Worm (Caenorhabditis elegans) whole organism, L4 larva: Measurements from ENCODE around the gene F18E9.7.

Source experiments
- F10B5.3 ChIP-seq: sonication (generic microtip); optimal IDR thresholded peaks from 2 replicates; lab custom pipeline; 2016; ENCODE audit warnings: mild to moderate bottlenecking, missing genetic modification characterization, missing compliant biosample characterization
- F49E8.2 ChIP-seq: sonication (generic microtip); optimal IDR thresholded peaks from 2 replicates; lab custom pipeline; 2016; ENCODE audit warnings: missing compliant biosample characterization, mild to moderate bottlenecking, missing genetic modification characterization, borderline replicate concordance
- R02D3.7 ChIP-seq: fragments of 150-350 bp; sonication (generic microtip); optimal IDR thresholded peaks from 3 replicates; lab custom pipeline; 2014; ENCODE audit warnings: missing biosample characterization, missing genetic modification characterization
- T26A8.4 ChIP-seq: fragments of 200-800 bp; sonication (Bioruptor generic); IDR thresholded peaks from 2 replicates; pipeline ENCODE4 v1.3.6; 2022; ENCODE audit warnings: missing genetic modification characterization, missing compliant biosample characterization
- ZK546.5 ChIP-seq, 2 experiments: sonication (generic microtip); optimal IDR thresholded peaks; 2 replicates each; lab custom pipeline; 2017; ENCODE audit warnings: missing biosample characterization in 2 of 2, missing genetic modification characterization in 2 of 2
- aha-1 ChIP-seq: fragments of 150-350 bp; peaks from one replicate; lab custom pipeline; 2014; ENCODE audit warnings: missing biosample characterization, missing genetic modification characterization
- aly-2 ChIP-seq: sonication (generic microtip); optimal IDR thresholded peaks from 2 replicates; lab custom pipeline; 2018; ENCODE audit warnings: missing biosample characterization, missing genetic modification characterization
- arid-1 ChIP-seq: fragments of 200-800 bp; sonication (Bioruptor generic); conservative IDR thresholded peaks from 2 replicates; pipeline ENCODE4 v1.3.6; 2022; ENCODE audit warnings: missing genetic modification reagents, missing genetic modification characterization, missing compliant biosample characterization
- ceh-20 ChIP-seq: fragments of 200-800 bp; sonication (Bioruptor generic); IDR thresholded peaks from 2 replicates; pipeline ENCODE4 v1.3.6; 2022; ENCODE audit warnings: missing genetic modification reagents, missing genetic modification characterization, missing compliant biosample characterization
- cey-2 ChIP-seq: sonication (generic microtip); optimal IDR thresholded peaks from 3 replicates; lab custom pipeline; 2017; ENCODE audit warnings: missing genetic modification characterization, mild to moderate bottlenecking, missing compliant biosample characterization, antibody characterized with exemption, borderline replicate concordance; ENCODE audit not compliant: insufficient read depth
- daf-12 ChIP-seq: fragments of 150-350 bp; optimal IDR thresholded peaks from 2 replicates; lab custom pipeline; 2014; ENCODE audit warnings: missing biosample characterization, missing genetic modification reagents, missing genetic modification characterization
- daf-16 ChIP-seq, 3 experiments: sonication (generic microtip); optimal IDR thresholded peaks; 2 replicates each; lab custom pipeline; 2016 to 2017; ENCODE audit warnings: missing genetic modification characterization in 3 of 3, missing genetic modification reagents in 3 of 3, mild to moderate bottlenecking in 2 of 3, missing compliant biosample characterization in 2 of 3, missing biosample characterization in 1 of 3, moderate library complexity in 1 of 3
- dmd-6 ChIP-seq: fragments of 200-800 bp; sonication (Bioruptor generic); IDR thresholded peaks from 2 replicates; pipeline ENCODE4 v1.3.6; 2022; ENCODE audit warnings: missing genetic modification reagents, missing genetic modification characterization, missing compliant biosample characterization
- dmd-8 ChIP-seq: fragments of 200-800 bp; sonication (Bioruptor generic); IDR thresholded peaks from 2 replicates; pipeline ENCODE4 v1.3.6; 2022; ENCODE audit warnings: missing genetic modification characterization, missing compliant biosample characterization
- dve-1 ChIP-seq: sonication (generic microtip); optimal IDR thresholded peaks from 2 replicates; lab custom pipeline; 2017; ENCODE audit warnings: antibody characterized with exemption, mild to moderate bottlenecking, missing genetic modification characterization, missing compliant biosample characterization; ENCODE audit not compliant: insufficient read depth
- hlh-30 ChIP-seq: sonication (generic microtip); optimal IDR thresholded peaks from 2 replicates; lab custom pipeline; 2017; ENCODE audit warnings: antibody characterized with exemption, mild to moderate bottlenecking, missing genetic modification characterization, missing compliant biosample characterization; ENCODE audit not compliant: insufficient read depth
- jun-1 ChIP-seq: fragments of 150-350 bp; optimal IDR thresholded peaks from 2 replicates; lab custom pipeline; 2014; ENCODE audit warnings: missing biosample characterization, missing genetic modification reagents, missing genetic modification characterization
- lir-3 ChIP-seq: sonication (generic microtip); optimal IDR thresholded peaks from 2 replicates; lab custom pipeline; 2016; ENCODE audit warnings: mild to moderate bottlenecking, missing genetic modification characterization, missing compliant biosample characterization
- lsy-2 ChIP-seq, 2 experiments: fragments of 150-350 bp in 1 of 2; sonication (generic microtip) in 1 of 2; optimal IDR thresholded peaks; 2 replicates each; lab custom pipeline; 2014 to 2017; ENCODE audit warnings: missing biosample characterization in 2 of 2, missing genetic modification characterization in 2 of 2
- mxl-2 ChIP-seq: fragments of 200-800 bp; sonication (Bioruptor generic); conservative IDR thresholded peaks from 2 replicates; pipeline ENCODE4 v1.3.6; 2022; ENCODE audit warnings: missing genetic modification reagents, missing genetic modification characterization, missing compliant biosample characterization
- mxl-3 ChIP-seq: fragments of 200-800 bp; sonication (Bioruptor generic); optimal IDR thresholded peaks from 2 replicates; lab custom pipeline; 2018; ENCODE audit warnings: mild to moderate bottlenecking, missing genetic modification characterization, missing compliant biosample characterization
- nhr-10 ChIP-seq: fragments of 150-350 bp; optimal IDR thresholded peaks from 2 replicates; lab custom pipeline; 2014; ENCODE audit warnings: missing biosample characterization, missing genetic modification characterization
- nhr-11 ChIP-seq: fragments of 150-350 bp; optimal IDR thresholded peaks from 2 replicates; lab custom pipeline; 2014; ENCODE audit warnings: missing biosample characterization, missing genetic modification characterization
- nhr-237 ChIP-seq: sonication (generic microtip); optimal IDR thresholded peaks from 2 replicates; lab custom pipeline; 2017; ENCODE audit warnings: missing biosample characterization, missing genetic modification characterization
- nhr-28 ChIP-seq: fragments of 150-350 bp; optimal IDR thresholded peaks from 2 replicates; lab custom pipeline; 2014; ENCODE audit warnings: missing biosample characterization, missing genetic modification characterization
- nhr-48 ChIP-seq: sonication (generic microtip); optimal IDR thresholded peaks from 2 replicates; lab custom pipeline; 2016; ENCODE audit warnings: mild to moderate bottlenecking, missing genetic modification characterization, missing compliant biosample characterization
- nhr-77 ChIP-seq: fragments of 150-350 bp; optimal IDR thresholded peaks from 2 replicates; lab custom pipeline; 2014; ENCODE audit warnings: missing biosample characterization, missing genetic modification characterization
- php-3 ChIP-seq: fragments of 200-800 bp; sonication (Bioruptor generic); IDR thresholded peaks from 2 replicates; pipeline ENCODE4 v1.3.6; 2022; ENCODE audit warnings: missing genetic modification reagents, missing genetic modification characterization, missing compliant biosample characterization
- pqm-1 ChIP-seq: sonication (generic microtip); optimal IDR thresholded peaks from 2 replicates; lab custom pipeline; 2017; ENCODE audit warnings: missing biosample characterization, missing genetic modification characterization
- saeg-2 ChIP-seq: fragments of 200-800 bp; sonication (Bioruptor generic); IDR thresholded peaks from 2 replicates; pipeline ENCODE4 v1.3.6; 2022; ENCODE audit warnings: missing genetic modification reagents, missing genetic modification characterization, missing compliant biosample characterization
- set-16 ChIP-seq: fragments of 200-800 bp; sonication (Bioruptor generic); IDR thresholded peaks from 2 replicates; pipeline ENCODE4 v1.3.6; 2022; ENCODE audit warnings: missing genetic modification reagents, missing genetic modification characterization, missing compliant biosample characterization
- spr-3 ChIP-seq: fragments of 200-800 bp; sonication (Bioruptor generic); optimal IDR thresholded peaks from 2 replicates; lab custom pipeline; 2018; ENCODE audit warnings: mild to moderate bottlenecking, missing genetic modification characterization, missing compliant biosample characterization
- tra-1 ChIP-seq: fragments of 200-800 bp; sonication (Bioruptor generic); IDR thresholded peaks from 2 replicates; pipeline ENCODE4 v1.3.6; 2022; ENCODE audit warnings: missing genetic modification reagents, missing genetic modification characterization, missing compliant biosample characterization
- vab-7 ChIP-seq: fragments of 200-800 bp; sonication (Bioruptor generic); IDR thresholded peaks from 2 replicates; pipeline ENCODE4 v1.3.6; 2022; ENCODE audit warnings: missing genetic modification reagents, missing genetic modification characterization, missing compliant biosample characterization
- zfp-2 ChIP-seq: sonication (generic microtip); optimal IDR thresholded peaks from 2 replicates; lab custom pipeline; 2016; ENCODE audit warnings: mild to moderate bottlenecking, missing genetic modification characterization, missing compliant biosample characterization
- zip-11 ChIP-seq: fragments of 200-800 bp; sonication (Bioruptor generic); IDR thresholded peaks from 2 replicates; pipeline ENCODE4 v1.3.6; 2022; ENCODE audit warnings: missing genetic modification characterization, missing compliant biosample characterization
- zip-2 ChIP-seq: fragments of 150-350 bp; optimal IDR thresholded peaks from 2 replicates; lab custom pipeline; 2014; ENCODE audit warnings: missing biosample characterization, missing genetic modification characterization
- ztf-7 ChIP-seq: fragments of 150-350 bp; optimal IDR thresholded peaks from 2 replicates; lab custom pipeline; 2014; ENCODE audit warnings: missing biosample characterization, missing genetic modification characterization

F18E9.7 gene

DNA sequence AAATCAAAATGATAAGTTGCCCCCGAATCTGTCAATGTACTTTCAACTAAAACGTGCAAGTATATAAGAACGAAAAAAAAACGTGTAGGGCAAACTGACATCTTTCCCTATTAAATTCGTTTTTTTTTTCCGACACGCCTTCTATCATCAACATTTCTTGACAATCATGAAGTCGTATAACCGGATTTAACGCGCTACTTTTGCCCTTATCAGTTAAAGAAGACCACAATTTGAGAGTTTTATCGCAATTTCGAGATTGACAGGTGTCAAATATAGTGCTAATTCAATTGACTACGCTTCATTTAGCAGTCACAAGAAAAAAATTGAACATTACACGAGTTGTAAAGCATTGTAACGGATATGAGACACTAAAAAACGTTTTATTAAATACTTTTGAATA lies 30.4 kb downstream of the F18E9.7 start (continued):
- TF ChIP-seq nhr-237 (no peak), zip-2 (tag; lab: Kevin White, UChicago) (no peak), T26A8.4 (GFP tag; lab: Robert Waterston, UW) (no peak), saeg-2 (no peak), dmd-6 (GFP tag; lab: Robert Waterston, UW) (peak; percentile 96), F10B5.3 (tag; lab: Kevin White, UChicago) (no peak), dmd-8 (GFP tag; lab: Robert Waterston, UW) (no peak), zip-11 (no peak), dve-1 (tag; lab: Kevin White, UChicago) (peak; percentile 93), tra-1 (peak; percentile 100), zfp-2 (tag; lab: Kevin White, UChicago) (no peak), php-3 (GFP tag; lab: Robert Waterston, UW) (peak; percentile 95), daf-16 (GFP tag; optimal IDR thresholded peaks at IDR 0.05; lab: Kevin White, UChicago) (peak in 1 of 2 experiments; percentile 50), daf-16 (tag; optimal IDR thresholded peaks at IDR 0.05; lab: Kevin White, UChicago) (peak; percentile 62), daf-12 (no peak), hlh-30 (tag; lab: Kevin White, UChicago) (peak; percentile 38), mxl-3 (GFP tag; lab: Kevin White, UChicago) (peak; percentile 60), ceh-20 (GFP tag; lab: Robert Waterston, UW) (peak; percentile 63; the same call in 1 of the 2 replicates), R02D3.7 (no peak), lir-3 (no peak), nhr-77 (tag; lab: Kevin White, UChicago) (peak; percentile 68), lsy-2 (tag; optimal IDR thresholded peaks at IDR 0.05; lab: Kevin White, UChicago) (peak in 1 of 2 experiments; percentile 41), ZK546.5 (tag; optimal IDR thresholded peaks at IDR 0.05; lab: Kevin White, UChicago) (no peak), cey-2 (tag; lab: Kevin White, UChicago) (no peak), jun-1 (tag; lab: Kevin White, UChicago) (no peak), nhr-10 (tag; lab: Kevin White, UChicago) (no peak), spr-3 (GFP tag; lab: Kevin White, UChicago) (no peak), nhr-48 (tag; lab: Kevin White, UChicago) (no peak), pqm-1 (tag; lab: Kevin White, UChicago) (peak; percentile 85), vab-7 (GFP tag; lab: Robert Waterston, UW) (no peak), F49E8.2 (tag; lab: Kevin White, UChicago) (no peak), mxl-2 (GFP tag; lab: Robert Waterston, UW) (no peak), aly-2 (tag; lab: Kevin White, UChicago) (no peak), nhr-28 (tag; lab: Kevin White, UChicago) (peak; percentile 89), arid-1 (GFP tag; lab: Robert Waterston, UW) (no peak)

DNA sequence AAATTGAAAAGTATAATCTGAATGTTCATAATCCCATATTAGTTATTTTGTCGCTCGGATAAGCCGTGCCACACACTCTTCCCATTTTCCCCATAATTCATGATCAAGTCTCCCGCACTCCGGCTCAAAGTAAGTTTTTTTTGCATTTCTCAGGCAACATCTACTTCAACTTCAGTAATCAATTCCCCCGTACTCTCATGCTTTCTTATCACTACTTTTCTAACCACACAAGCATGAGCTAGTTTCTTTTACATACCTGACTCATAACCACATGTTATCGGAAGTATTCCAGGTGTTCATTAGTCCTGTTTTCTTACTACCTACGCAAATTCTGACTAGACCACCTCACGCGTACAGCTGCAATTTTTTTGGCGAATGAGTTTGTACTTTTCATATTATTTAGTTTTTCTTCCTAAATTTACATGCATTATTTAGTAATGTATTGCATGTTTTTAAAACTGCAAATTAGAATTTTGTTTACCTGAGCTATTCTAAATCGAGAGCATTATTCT lies 31.0 kb downstream of the F18E9.7 start:
- peak; percentile 90 for TF ChIP-seq aha-1
- peak; percentile 4 for TF ChIP-seq nhr-11 (tag; lab: Kevin White, UChicago)
- no peak for TF ChIP-seq ztf-7 (tag; lab: Kevin White, UChicago)
- no peak for TF ChIP-seq set-16 (GFP tag; lab: Robert Waterston, UW)
- TF ChIP-seq F10B5.3 (tag; lab: Kevin White, UChicago) = no peak
